Worm (Caenorhabditis elegans): ENCODE data around the gene nlp-21.

DNA sequence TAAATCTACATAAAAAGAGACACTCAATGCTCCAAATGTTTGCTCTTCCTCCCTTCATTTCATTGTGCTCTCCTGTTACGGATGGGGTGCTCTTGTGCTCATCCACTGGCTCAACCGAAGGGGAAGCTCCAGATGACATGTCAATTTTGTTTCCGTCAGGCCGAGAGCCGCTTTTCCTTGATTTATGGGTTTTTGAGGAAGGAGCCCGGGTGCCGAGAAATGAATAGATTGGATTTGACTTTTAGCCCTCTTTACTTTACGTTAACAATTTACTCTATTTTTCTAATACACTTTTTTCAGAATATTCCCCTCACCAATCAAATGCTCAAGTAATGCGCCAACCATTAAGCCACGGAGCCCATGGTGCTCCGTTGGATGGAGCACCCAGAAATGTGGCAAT, 32.9 kb downstream of the nlp-21 start, which contains the start of gene T28D6.4:
- TF ChIP-seq sea-1 (GFP tag; conservative IDR thresholded peaks at IDR 0.05): no peak
- no peak for TF ChIP-seq tbx-37 (GFP tag; conservative IDR thresholded peaks at IDR 0.05)
- TF ChIP-seq F13C5.2 (tag; optimal IDR thresholded peaks at IDR 0.05): no peak
- TF ChIP-seq pes-1 (GFP tag; IDR thresholded peaks at IDR 0.05): no peak
- TF ChIP-seq ama-1 (optimal IDR thresholded peaks at IDR 0.05): no peak
- TF ChIP-seq hnd-1 (tag; optimal IDR thresholded peaks at IDR 0.05): no peak
- no peak for TF ChIP-seq scrt-1 (GFP tag; IDR thresholded peaks at IDR 0.05)
- TF ChIP-seq ceh-36 (tag; optimal IDR thresholded peaks at IDR 0.05): no peak
- TF ChIP-seq flt-1 (GFP tag; IDR thresholded peaks at IDR 0.05): no peak
- no peak for TF ChIP-seq tra-4 (tag; optimal IDR thresholded peaks at IDR 0.05)
- no peak for TF ChIP-seq hmg-4 (GFP tag; optimal IDR thresholded peaks at IDR 0.05)
- TF ChIP-seq ets-7 (tag; optimal IDR thresholded peaks at IDR 0.05): no peak
